Worm (Caenorhabditis elegans) whole organism, young adult: Measurements from ENCODE around the gene math-10.
"Not testable (repeated sequence)": the region's sequence is repeated elsewhere in the genome, so short reads cannot be mapped to it uniquely, and the experiment has no call there.

ENCODE experiments used
- D2030.7 ChIP-seq: fragments of 200-800 bp; sonication (Bioruptor generic); IDR thresholded peaks from 2 replicates; pipeline ENCODE4 v1.3.6; 2022; ENCODE audit warnings: missing genetic modification reagents, missing genetic modification characterization, missing compliant biosample characterization
- F55B11.4 ChIP-seq: sonication (generic microtip); optimal IDR thresholded peaks from 2 replicates; lab custom pipeline; 2016; ENCODE audit warnings: missing compliant biosample characterization, missing genetic modification characterization, borderline replicate concordance; ENCODE audit not compliant: insufficient read depth
- F57A8.1 ChIP-seq: fragments of 200-800 bp; sonication (Bioruptor generic); optimal IDR thresholded peaks from 2 replicates; lab custom pipeline; 2018; ENCODE audit warnings: mild to moderate bottlenecking, missing genetic modification characterization, moderate library complexity, missing compliant biosample characterization
- K12H6.12 ChIP-seq: fragments of 200-800 bp; sonication (Bioruptor generic); optimal IDR thresholded peaks from 2 replicates; lab custom pipeline; 2018; ENCODE audit warnings: mild to moderate bottlenecking, missing genetic modification characterization, missing compliant biosample characterization
- akir-1 ChIP-seq: fragments of 200-800 bp; sonication (Bioruptor generic); optimal IDR thresholded peaks from 2 replicates; lab custom pipeline; 2018; ENCODE audit warnings: mild to moderate bottlenecking, missing genetic modification characterization, moderate library complexity, missing compliant biosample characterization
- aptf-3 ChIP-seq: fragments of 200-800 bp; sonication (Bioruptor generic); IDR thresholded peaks from 2 replicates; pipeline ENCODE4 v1.3.6; 2022; ENCODE audit warnings: missing genetic modification characterization, missing compliant biosample characterization
- dpff-1 ChIP-seq: sonication (generic microtip); optimal IDR thresholded peaks from 2 replicates; lab custom pipeline; 2017; ENCODE audit warnings: mild to moderate bottlenecking, missing genetic modification characterization, missing compliant biosample characterization
- hmg-1.2 ChIP-seq: fragments of 200-800 bp; sonication (Bioruptor generic); IDR thresholded peaks from 2 replicates; pipeline ENCODE4 v1.3.6; 2022; ENCODE audit warnings: missing genetic modification reagents, missing genetic modification characterization, missing compliant biosample characterization
- hrde-1 ChIP-seq: sonication (generic microtip); optimal IDR thresholded peaks from 2 replicates; lab custom pipeline; 2016; ENCODE audit warnings: missing genetic modification characterization, mild to moderate bottlenecking, missing compliant biosample characterization, moderate library complexity, missing genotype, missing genetic modification reagents, borderline replicate concordance
- let-607 ChIP-seq, 2 experiments: fragments of 200-800 bp in 1 of 2; sonication (Bioruptor generic) in 1 of 2; sonication (generic microtip) in 1 of 2; optimal IDR thresholded peaks; 2 replicates each; lab custom pipeline; 2016 to 2018; ENCODE audit warnings: mild to moderate bottlenecking in 2 of 2, missing compliant biosample characterization in 2 of 2, missing genetic modification characterization in 2 of 2, moderate library complexity in 2 of 2, missing genotype in 1 of 2
- lin-26 ChIP-seq: fragments of 200-800 bp; sonication (Bioruptor generic); IDR thresholded peaks from 2 replicates; pipeline ENCODE4 v1.3.6; 2022; ENCODE audit warnings: missing genetic modification reagents, missing genetic modification characterization, missing compliant biosample characterization
- lin-54 ChIP-seq: fragments of 200-800 bp; sonication (Bioruptor generic); optimal IDR thresholded peaks from 2 replicates; lab custom pipeline; 2018; ENCODE audit warnings: mild to moderate bottlenecking, missing genetic modification characterization, missing compliant biosample characterization
- mcd-1 ChIP-seq: fragments of 200-800 bp; sonication (Bioruptor generic); IDR thresholded peaks from 2 replicates; pipeline ENCODE4 v1.3.6; 2022; ENCODE audit warnings: missing genetic modification reagents, missing genetic modification characterization, missing compliant biosample characterization
- nfya-2 ChIP-seq: fragments of 200-800 bp; sonication (Bioruptor generic); IDR thresholded peaks from 2 replicates; pipeline ENCODE4 v1.3.6; 2022; ENCODE audit warnings: missing genetic modification reagents, missing genetic modification characterization, missing compliant biosample characterization
- nhr-80 ChIP-seq: sonication (generic microtip); optimal IDR thresholded peaks from 2 replicates; lab custom pipeline; 2016; ENCODE audit warnings: missing genetic modification characterization, missing compliant biosample characterization
- pbrm-1 ChIP-seq: fragments of 200-800 bp; sonication (Bioruptor generic); IDR thresholded peaks from 2 replicates; pipeline ENCODE4 v1.3.6; 2022; ENCODE audit warnings: missing genetic modification reagents, missing genetic modification characterization, missing compliant biosample characterization
- rcor-1 ChIP-seq: fragments of 200-800 bp; sonication (Bioruptor generic); IDR thresholded peaks from 2 replicates; pipeline ENCODE4 v1.3.6; 2022; ENCODE audit warnings: missing genetic modification reagents, missing genetic modification characterization, missing compliant biosample characterization
- snpc-4 ChIP-seq, 5 experiments: fragments of 150-350 bp in 1 of 5; sonication (generic microtip) in 4 of 5; optimal IDR thresholded peaks; 2 replicates each; lab custom pipeline; 2014 to 2018; ENCODE audit warnings: missing genetic modification characterization in 5 of 5, missing biosample characterization in 3 of 5, antibody characterized with exemption in 2 of 5, mild to moderate bottlenecking in 2 of 5, missing compliant biosample characterization in 2 of 5, missing genotype in 2 of 5, moderate library complexity in 2 of 5, missing genetic modification reagents in 1 of 5
- sptf-2 ChIP-seq: fragments of 200-800 bp; sonication (Bioruptor generic); optimal IDR thresholded peaks from 2 replicates; lab custom pipeline; 2018; ENCODE audit warnings: mild to moderate bottlenecking, missing genetic modification characterization, missing compliant biosample characterization
- ztf-18 ChIP-seq: sonication (generic microtip); optimal IDR thresholded peaks from 2 replicates; lab custom pipeline; 2016; ENCODE audit warnings: missing genotype, mild to moderate bottlenecking, missing genetic modification characterization, missing compliant biosample characterization
- ztf-22 ChIP-seq: fragments of 200-800 bp; sonication (Bioruptor generic); optimal IDR thresholded peaks from 2 replicates; lab custom pipeline; 2018; ENCODE audit warnings: mild to moderate bottlenecking, missing genetic modification characterization, moderate library complexity, missing compliant biosample characterization

math-10 gene

ce11 chrII:1852503-1852902 is 18.8 kb upstream of the math-10 start, which contains the start of gene C52E2.2:
Gene C52E2.2, plus strand, starts transcription at chrII:1852803.
- no peak for TF ChIP-seq K12H6.12
- TF ChIP-seq F55B11.4 (tag; lab: Kevin White, UChicago), result no peak
- TF ChIP-seq ztf-22 (GFP tag; lab: Kevin White, UChicago), result no peak
- TF ChIP-seq, all 124 proteins: peak for 0

ce11 chrII:1854094-1854493 is 17.2 kb upstream of the math-10 start, which contains the start of gene fbxb-95:
Gene fbxb-95, plus strand, starts transcription at chrII:1854394.
- not testable (repeated sequence) for TF ChIP-seq sptf-2 (GFP tag; lab: Kevin White, UChicago); pbrm-1 (GFP tag; lab: Robert Waterston, UW); nfya-2 (GFP tag; lab: Robert Waterston, UW)

DNA sequence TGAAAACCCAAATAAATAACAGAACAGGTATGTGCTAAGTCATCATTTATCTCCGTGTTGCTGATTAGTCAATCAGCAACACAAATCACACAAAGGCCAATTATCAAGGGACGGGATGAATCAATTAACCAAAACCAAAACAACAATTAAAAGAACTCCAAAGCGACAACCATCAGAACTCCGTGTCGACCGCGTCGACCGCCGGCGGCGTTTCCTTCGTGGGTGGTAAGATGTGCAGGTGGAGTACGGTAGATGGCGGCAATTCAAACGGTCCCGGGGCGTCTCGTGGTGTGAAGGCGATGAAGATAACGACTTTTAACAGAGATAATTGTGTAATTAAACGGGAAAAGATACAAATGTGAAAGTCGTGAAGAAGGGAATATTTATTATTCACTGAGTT is 15.9 kb upstream of the math-10 start:
- TF ChIP-seq aptf-3 (GFP tag; lab: Robert Waterston, UW) (0 out of 2 replicates have a peak, but pooled peaks have one; percentile 56), mcd-1 (peak; percentile 41)

DNA sequence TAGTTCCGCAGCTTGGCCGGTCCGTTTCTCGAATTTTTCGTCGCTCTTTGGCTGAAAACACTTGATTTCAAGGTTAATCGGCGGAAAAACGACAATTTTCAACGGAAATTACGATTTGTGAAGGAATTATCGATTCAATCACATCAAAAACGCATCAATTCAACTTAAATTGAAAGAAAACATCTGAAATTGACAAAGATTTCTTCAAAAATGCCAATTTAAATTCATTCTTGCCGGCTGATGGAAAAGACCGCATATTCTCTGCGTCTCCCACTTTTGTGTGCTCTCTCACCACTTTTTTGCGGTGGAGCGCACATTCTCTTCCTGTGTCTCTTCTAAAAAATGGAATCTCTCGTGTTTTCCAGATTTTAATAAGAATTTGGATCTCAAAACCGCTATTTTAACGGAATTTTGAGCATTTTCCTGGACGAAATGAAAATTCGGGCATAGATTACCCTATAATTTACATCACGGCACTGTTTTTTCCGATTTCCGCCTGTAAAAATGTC is 10.0 kb upstream of the math-10 start, which contains the start of gene C16C4.18:
Gene C16C4.18 (minus strand): TSS at position 51 of the 509 bp plus-strand sequence.
- peak; percentile 44; the same call in 1 of the 2 replicates for TF ChIP-seq D2030.7 (GFP tag; lab: Robert Waterston, UW)
- TF ChIP-seq mcd-1, result peak; percentile 67; the same call in 1 of the 2 replicates
- peak; percentile 96 for TF ChIP-seq hmg-1.2 (GFP tag; lab: Robert Waterston, UW)

DNA sequence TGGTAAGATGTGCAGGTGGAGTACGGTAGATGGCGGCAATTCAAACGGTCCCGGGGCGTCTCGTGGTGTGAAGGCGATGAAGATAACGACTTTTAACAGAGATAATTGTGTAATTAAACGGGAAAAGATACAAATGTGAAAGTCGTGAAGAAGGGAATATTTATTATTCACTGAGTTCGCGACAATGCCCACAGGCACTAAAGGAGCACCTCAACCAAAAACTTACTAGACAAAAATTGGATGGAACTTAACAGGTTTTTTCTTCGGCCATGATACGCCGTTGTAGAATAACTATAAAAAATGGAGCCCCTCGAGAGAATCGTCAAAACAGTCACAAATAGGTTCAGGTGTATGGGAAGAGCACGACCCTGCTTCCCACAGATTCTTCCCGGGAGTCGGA is 9.0 kb upstream of the math-10 start, which contains the start of gene fbxb-98:
Gene fbxb-98 (plus strand): TSS at position 301 of the 400 bp plus-strand sequence.
- not testable (repeated sequence) for TF ChIP-seq ztf-18 (tag; lab: Kevin White, UChicago); let-607 (tag; optimal IDR thresholded peaks at IDR 0.05; lab: Kevin White, UChicago); snpc-4 (GFP tag; optimal IDR thresholded peaks at IDR 0.05; lab: Kevin White, UChicago); snpc-4 (tag; optimal IDR thresholded peaks at IDR 0.05; lab: Kevin White, UChicago)

- TF ChIP-seq rcor-1 (GFP tag; lab: Robert Waterston, UW) (no peak), lin-26 (GFP tag; lab: Robert Waterston, UW) (no peak), F57A8.1 (GFP tag; lab: Kevin White, UChicago) (no peak), akir-1 (GFP tag; lab: Kevin White, UChicago) (no peak), dpff-1 (tag; lab: Kevin White, UChicago) (no peak), lin-54 (GFP tag; lab: Kevin White, UChicago) (no peak)
Measured at ce11 chrII:1864278-1864677, 7.1 kb upstream of the math-10 start, which contains the start of gene C16C4.17. Gene C16C4.17, plus strand, starts transcription at chrII:1864578.

ce11 chrII:1865683-1866431 is 5.5 kb upstream of the math-10 start, which contains the start of gene math-15:
Gene math-15, plus strand, starts transcription at chrII:1866381.
- TF ChIP-seq nhr-80 (tag; lab: Kevin White, UChicago), result peak; percentile 26
- no peak for TF ChIP-seq nfya-2 (GFP tag; lab: Robert Waterston, UW)

DNA sequence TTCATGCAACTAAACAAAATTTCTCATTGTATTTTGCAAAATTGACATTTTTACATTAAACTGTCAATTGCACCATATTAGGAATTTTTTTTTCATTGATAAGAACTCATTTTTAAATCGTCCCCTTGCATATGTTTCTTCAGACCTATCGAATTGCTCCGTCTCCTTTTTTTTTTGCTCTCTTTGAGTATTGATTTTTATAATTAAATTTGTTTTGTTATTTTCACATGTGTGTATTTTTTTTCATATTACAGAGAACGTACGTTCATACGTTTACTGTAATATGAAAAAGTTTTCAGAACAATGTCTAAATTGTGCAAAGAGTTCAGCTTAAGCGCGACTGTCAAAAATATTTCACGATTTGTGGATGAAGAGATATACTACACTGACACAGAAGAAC is 2.2 kb upstream of the math-10 start, which contains the start of gene math-14:
Gene math-14 (plus strand): TSS at position 301 of the 400 bp plus-strand sequence.
- peak; percentile 49 for TF ChIP-seq nhr-80 (tag; lab: Kevin White, UChicago)
- no peak for TF ChIP-seq hrde-1 (tag; lab: Kevin White, UChicago)
